Worm (Caenorhabditis elegans) whole organism, midembryonic: Measurements from ENCODE around the gene K11D12.14.
"Not testable (repeated sequence)": the region's sequence is repeated elsewhere in the genome, so short reads cannot be mapped to it uniquely, and the experiment has no call there.

Experiments used
- T22C8.4 ChIP-seq: fragments of 200-800 bp; sonication (Bioruptor generic); IDR thresholded peaks from 2 replicates; pipeline ENCODE4 v1.3.6; 2022; ENCODE audit warnings: missing genetic modification characterization, missing compliant biosample characterization
- flt-1 ChIP-seq: fragments of 200-800 bp; sonication (Bioruptor generic); IDR thresholded peaks from 2 replicates; pipeline ENCODE4 v1.3.6; 2022; ENCODE audit warnings: missing genetic modification characterization, missing compliant biosample characterization
- klf-2 ChIP-seq: fragments of 200-800 bp; sonication (Bioruptor generic); conservative IDR thresholded peaks from 2 replicates; pipeline ENCODE4 v1.3.6; 2022; ENCODE audit warnings: missing genetic modification reagents, missing genetic modification characterization, missing compliant biosample characterization
- ref-1 ChIP-seq: fragments of 200-800 bp; sonication (Bioruptor generic); conservative IDR thresholded peaks from 2 replicates; pipeline ENCODE4 v1.3.6; 2022; ENCODE audit warnings: missing genetic modification reagents, missing genetic modification characterization, missing compliant biosample characterization
- tab-1 ChIP-seq: fragments of 200-800 bp; sonication (Bioruptor generic); IDR thresholded peaks from 2 replicates; pipeline ENCODE4 v1.3.6; 2022; ENCODE audit warnings: missing genetic modification characterization, missing compliant biosample characterization
- ztf-29 ChIP-seq: fragments of 200-800 bp; sonication (Bioruptor generic); IDR thresholded peaks from 2 replicates; pipeline ENCODE4 v1.3.6; 2022; ENCODE audit warnings: missing genetic modification reagents, missing genetic modification characterization, missing compliant biosample characterization

- TF ChIP-seq tab-1 (GFP tag; lab: Robert Waterston, UW) (0 out of 2 replicates have a peak, but pooled peaks have one; percentile 49), flt-1 (GFP tag; lab: Robert Waterston, UW) (peak; percentile 80), klf-2 (peak; percentile 72)
- not testable (repeated sequence) for TF ChIP-seq ztf-29, ref-1, T22C8.4 (GFP tag; lab: Robert Waterston, UW)
Observed at ce11 chrV:5047230-5047629, 2.2 kb upstream of the K11D12.14 start.
